Fruit fly (Drosophila melanogaster): ENCODE data around the gene NimC4.
A peak's percentile ranks its signal among the peaks of the same experiment; 100 is the strongest.

The NimC4 gene

dm6 chr2L:14022130-14022735 is 25.1 kb upstream of the NimC4 start (continued):
- TF ChIP-seq CG7556 (GFP tag; optimal IDR thresholded peaks at IDR 0.05): peak; percentile 98
- TF ChIP-seq Dad (GFP tag; optimal IDR thresholded peaks at IDR 0.05): peak; percentile 48
- peak; percentile 50; the same call in 2 of the 3 replicates for TF ChIP-seq ken (GFP tag; IDR thresholded peaks at IDR 0.05)
- peak; percentile 60; the same call in 1 of the 2 replicates for TF ChIP-seq CG43689 (GFP tag; IDR thresholded peaks at IDR 0.05)
- peak; percentile 56 for TF ChIP-seq ac (GFP tag; optimal IDR thresholded peaks at IDR 0.05)
- TF ChIP-seq Elba2 (GFP tag; optimal IDR thresholded peaks at IDR 0.05): peak; percentile 16
- peak; percentile 98 for TF ChIP-seq PHDP (tag; optimal IDR thresholded peaks at IDR 0.05)
- peak; percentile 97 for TF ChIP-seq CG9727 (GFP tag; optimal IDR thresholded peaks at IDR 0.05)
- peak; percentile 95 for TF ChIP-seq Sox100B (GFP tag; optimal IDR thresholded peaks at IDR 0.05)
- peak; percentile 19 for TF ChIP-seq Sry-β (GFP tag; optimal IDR thresholded peaks at IDR 0.05)
- no peak for TF ChIP-seq CG3838 (GFP tag; optimal IDR thresholded peaks at IDR 0.05)
- TF ChIP-seq Sry-δ (GFP tag; optimal IDR thresholded peaks at IDR 0.05): no peak
- peak; percentile 91 for TF ChIP-seq croc (GFP tag; conservative IDR thresholded peaks at IDR 0.05)
- no peak for TF ChIP-seq tup (GFP tag; optimal IDR thresholded peaks at IDR 0.05)
- peak; percentile 42; the same call in 1 of the 2 replicates for TF ChIP-seq CG1024 (GFP tag; IDR thresholded peaks at IDR 0.05)
- TF ChIP-seq Ssrp (tag; optimal IDR thresholded peaks at IDR 0.05): peak; percentile 96
- peak; percentile 69 for TF ChIP-seq E2f2 (GFP tag; IDR thresholded peaks at IDR 0.05)
- no peak for TF ChIP-seq Scr (GFP tag; IDR thresholded peaks at IDR 0.05; ENCODE audit: partially characterized antibody)
- TF ChIP-seq pan (optimal IDR thresholded peaks at IDR 0.05): no peak
- TF ChIP-seq pan (GFP tag; optimal IDR thresholded peaks at IDR 0.05 in 1 of 2, IDR thresholded peaks at IDR 0.05 in 1 of 2): peak in 1 of 2 experiments; percentile 93
- peak; percentile 24 for TF ChIP-seq maf-S (GFP tag; optimal IDR thresholded peaks at IDR 0.05)
- peak; percentile 92 for TF ChIP-seq Hr3 (GFP tag; optimal IDR thresholded peaks at IDR 0.05)
- peak; percentile 98 for TF ChIP-seq nmo (GFP tag; optimal IDR thresholded peaks at IDR 0.05)
- peak; percentile 83; the same call in 2 of the 3 replicates for TF ChIP-seq CG11560 (tag; IDR thresholded peaks at IDR 0.05)
- peak; percentile 26 for TF ChIP-seq CG33213 (GFP tag; optimal IDR thresholded peaks at IDR 0.05)
- peak; percentile 55 for TF ChIP-seq CG3065 (GFP tag; optimal IDR thresholded peaks at IDR 0.05)
- peak; percentile 32 for TF ChIP-seq pho (GFP tag; optimal IDR thresholded peaks at IDR 0.05)
- TF ChIP-seq Dll (GFP tag; IDR thresholded peaks at IDR 0.05; ENCODE audit: partially characterized antibody): no peak
- TF ChIP-seq CG16779 (GFP tag; IDR thresholded peaks at IDR 0.05): no peak
- TF ChIP-seq Hmx (GFP tag; optimal IDR thresholded peaks at IDR 0.05): peak; percentile 14
- TF ChIP-seq gem (tag; optimal IDR thresholded peaks at IDR 0.05): peak; percentile 99
- peak; percentile 89 for TF ChIP-seq D19A (tag; optimal IDR thresholded peaks at IDR 0.05)
- TF ChIP-seq CG14860 (GFP tag; IDR thresholded peaks at IDR 0.05; ENCODE audit: partially characterized antibody): no peak
- peak; percentile 92 for TF ChIP-seq fd96Cb (tag; optimal IDR thresholded peaks at IDR 0.05)
- peak; percentile 61 for TF ChIP-seq Dip2 (GFP tag; IDR thresholded peaks at IDR 0.05)
- peak; percentile 96 for TF ChIP-seq dmrt99B (tag; optimal IDR thresholded peaks at IDR 0.05)
- peak; percentile 93 for TF ChIP-seq sug (tag; optimal IDR thresholded peaks at IDR 0.05)
- peak; percentile 33 for TF ChIP-seq grn (GFP tag; optimal IDR thresholded peaks at IDR 0.05)
- TF ChIP-seq chn (GFP tag; optimal IDR thresholded peaks at IDR 0.05): peak; percentile 53
- TF ChIP-seq Gsc (GFP tag; IDR thresholded peaks at IDR 0.05): peak; percentile 49
- TF ChIP-seq lola (GFP tag; optimal IDR thresholded peaks at IDR 0.05): peak in 1 of 3 experiments; percentile 96
- no peak for TF ChIP-seq prd (optimal IDR thresholded peaks at IDR 0.05)
- peak; percentile 90 for TF ChIP-seq prd (GFP tag; IDR thresholded peaks at IDR 0.05)
- TF ChIP-seq pum (GFP tag; optimal IDR thresholded peaks at IDR 0.05): peak; percentile 40
- peak; percentile 52 for TF ChIP-seq CG5245 (GFP tag; optimal IDR thresholded peaks at IDR 0.05)
- peak; percentile 26 for TF ChIP-seq CG1792 (GFP tag; optimal IDR thresholded peaks at IDR 0.05)
- no peak for TF ChIP-seq CG10565 (GFP tag; optimal IDR thresholded peaks at IDR 0.05)
- TF ChIP-seq crp (GFP tag; optimal IDR thresholded peaks at IDR 0.05): peak in 1 of 2 experiments; percentile 54
- TF ChIP-seq esg (GFP tag; conservative IDR thresholded peaks at IDR 0.05): peak; percentile 92
- TF ChIP-seq CG13775 (GFP tag; optimal IDR thresholded peaks at IDR 0.05): peak; percentile 90
